Worm (Caenorhabditis elegans): ENCODE results near the gene ccdc-55.

DNA sequence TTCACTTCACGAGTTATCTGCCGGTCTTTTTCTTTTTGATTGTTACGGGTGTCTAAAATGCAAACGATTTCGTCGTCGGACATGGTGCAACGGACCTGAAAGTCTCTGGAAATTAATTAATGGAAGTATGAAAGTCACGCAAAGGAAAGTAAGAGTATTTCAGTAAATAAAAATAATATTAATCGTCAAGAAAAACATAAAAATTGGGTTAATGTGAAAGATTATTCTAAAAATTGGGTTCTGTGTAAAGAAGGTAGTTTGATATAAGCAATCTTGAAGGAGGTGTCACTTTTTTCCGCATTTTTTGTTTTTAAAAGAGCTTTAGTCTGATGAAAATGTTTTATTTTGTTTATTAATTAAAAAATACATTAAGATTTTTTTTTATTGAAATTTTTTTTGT, 11.3 kb downstream of the ccdc-55 start, which contains the start of gene C16C10.9:
- TF ChIP-seq nhr-10 (tag; optimal IDR thresholded peaks at IDR 0.05), result no peak
- TF ChIP-seq blmp-1 (tag; optimal IDR thresholded peaks at IDR 0.05; ENCODE audit: insufficient read depth), result no peak
- no peak for TF ChIP-seq mdl-1 (tag; optimal IDR thresholded peaks at IDR 0.05)
- TF ChIP-seq unc-39 (tag; optimal IDR thresholded peaks at IDR 0.05), result no peak
- no peak for TF ChIP-seq nhr-12 (tag; optimal IDR thresholded peaks at IDR 0.05)

Data from whole organism, L2 larva.